Worm (Caenorhabditis elegans) whole organism, mixed stage, embryonic: Measurements from ENCODE around the gene K08E5.1.
A peak's percentile ranks its signal among the peaks of the same experiment; 100 is the strongest.

Source experiments
- M03D4.4 ChIP-seq: sonication (generic microtip); optimal IDR thresholded peaks from 2 replicates; lab custom pipeline; 2017; ENCODE audit warnings: mild to moderate bottlenecking, missing genetic modification characterization, missing compliant biosample characterization
- bed-3 ChIP-seq: fragments of 200-800 bp; sonication (Bioruptor generic); optimal IDR thresholded peaks from 3 replicates; lab custom pipeline; 2018; ENCODE audit warnings: mild to moderate bottlenecking, missing genetic modification characterization, moderate library complexity, missing compliant biosample characterization
- blmp-1 ChIP-seq: fragments of 150-350 bp; optimal IDR thresholded peaks from 2 replicates; lab custom pipeline; 2014; ENCODE audit warnings: missing biosample characterization, missing genetic modification characterization
- ceh-39 ChIP-seq: fragments of 150-350 bp; optimal IDR thresholded peaks from 2 replicates; lab custom pipeline; 2014; ENCODE audit warnings: missing biosample characterization, missing genetic modification characterization
- ceh-43 ChIP-seq: fragments of 200-800 bp; sonication (Bioruptor generic); optimal IDR thresholded peaks from 2 replicates; lab custom pipeline; 2018; ENCODE audit warnings: mild to moderate bottlenecking, missing genetic modification characterization, moderate library complexity, missing compliant biosample characterization
- ceh-83 ChIP-seq: fragments of 200-800 bp; sonication (Bioruptor generic); optimal IDR thresholded peaks from 2 replicates; lab custom pipeline; 2018; ENCODE audit warnings: mild to moderate bottlenecking, missing genetic modification characterization, missing compliant biosample characterization
- ces-1 ChIP-seq: fragments of 150-350 bp; optimal IDR thresholded peaks from 2 replicates; lab custom pipeline; 2014; ENCODE audit warnings: missing biosample characterization, missing genetic modification reagents, missing genetic modification characterization
- cnd-1 ChIP-seq: fragments of 200-800 bp; sonication (Bioruptor generic); optimal IDR thresholded peaks from 2 replicates; lab custom pipeline; 2018; ENCODE audit warnings: mild to moderate bottlenecking, missing genetic modification characterization, missing compliant biosample characterization
- drap-1 ChIP-seq: fragments of 200-800 bp; sonication (Bioruptor generic); optimal IDR thresholded peaks from 3 replicates; lab custom pipeline; 2018; ENCODE audit warnings: mild to moderate bottlenecking, missing genetic modification characterization, missing compliant biosample characterization
- elt-1 ChIP-seq: sonication (generic microtip); optimal IDR thresholded peaks from 2 replicates; lab custom pipeline; 2017; ENCODE audit warnings: missing genetic modification characterization, mild to moderate bottlenecking, missing compliant biosample characterization, antibody characterized with exemption, moderate library complexity, borderline replicate concordance; ENCODE audit not compliant: insufficient read depth
- elt-3 ChIP-seq: fragments of 150-350 bp; optimal IDR thresholded peaks from 2 replicates; lab custom pipeline; 2014; ENCODE audit warnings: missing biosample characterization, missing genetic modification characterization
- flh-1 ChIP-seq: fragments of 200-800 bp; sonication (Bioruptor generic); optimal IDR thresholded peaks from 2 replicates; lab custom pipeline; 2018; ENCODE audit warnings: mild to moderate bottlenecking, missing genetic modification characterization, moderate library complexity, missing compliant biosample characterization
- ham-2 ChIP-seq: fragments of 200-800 bp; sonication (Bioruptor generic); optimal IDR thresholded peaks from 2 replicates; lab custom pipeline; 2018; ENCODE audit warnings: mild to moderate bottlenecking, missing genetic modification characterization, missing compliant biosample characterization
- hlh-1 ChIP-seq: fragments of 150-350 bp; optimal IDR thresholded peaks from 2 replicates; lab custom pipeline; 2014; ENCODE audit warnings: missing biosample characterization, missing genetic modification reagents, missing genetic modification characterization
- lin-13 ChIP-seq: fragments of 150-350 bp; optimal IDR thresholded peaks from 2 replicates; lab custom pipeline; 2014; ENCODE audit warnings: missing biosample characterization, missing genetic modification characterization
- lin-32 ChIP-seq: fragments of 200-800 bp; sonication (Bioruptor generic); optimal IDR thresholded peaks from 2 replicates; lab custom pipeline; 2018; ENCODE audit warnings: mild to moderate bottlenecking, missing genetic modification characterization, missing compliant biosample characterization
- lsy-2 ChIP-seq: fragments of 150-350 bp; optimal IDR thresholded peaks from 2 replicates; lab custom pipeline; 2014; ENCODE audit warnings: missing biosample characterization, missing genetic modification characterization
- mab-5 ChIP-seq: fragments of 150-350 bp; optimal IDR thresholded peaks from 2 replicates; lab custom pipeline; 2014; ENCODE audit warnings: missing biosample characterization, missing genetic modification characterization
- mep-1 ChIP-seq: fragments of 150-350 bp; optimal IDR thresholded peaks from 2 replicates; lab custom pipeline; 2017; ENCODE audit warnings: missing biosample characterization, missing genetic modification reagents, missing genetic modification characterization, inconsistent platforms
- mls-2 ChIP-seq: sonication (generic microtip); optimal IDR thresholded peaks from 2 replicates; lab custom pipeline; 2016; ENCODE audit warnings: mild to moderate bottlenecking, missing genetic modification characterization, moderate library complexity, missing compliant biosample characterization
- nhr-12 ChIP-seq: fragments of 150-350 bp; optimal IDR thresholded peaks from 2 replicates; lab custom pipeline; 2014; ENCODE audit warnings: missing biosample characterization, missing genetic modification characterization
- nhr-2 ChIP-seq: fragments of 150-350 bp; optimal IDR thresholded peaks from 2 replicates; lab custom pipeline; 2014; ENCODE audit warnings: missing biosample characterization, missing genetic modification characterization
- nhr-237 ChIP-seq: fragments of 150-350 bp; optimal IDR thresholded peaks from 2 replicates; lab custom pipeline; 2014; ENCODE audit warnings: missing biosample characterization, missing genetic modification characterization
- nhr-28 ChIP-seq: fragments of 150-350 bp; optimal IDR thresholded peaks from 2 replicates; lab custom pipeline; 2014; ENCODE audit warnings: missing biosample characterization, missing genetic modification characterization
- nhr-76 ChIP-seq: sonication (generic microtip); optimal IDR thresholded peaks from 2 replicates; lab custom pipeline; 2017; ENCODE audit warnings: missing biosample characterization, missing genetic modification characterization
- pha-4 ChIP-seq: fragments of 150-350 bp; optimal IDR thresholded peaks from 2 replicates; lab custom pipeline; 2018; ENCODE audit warnings: missing biosample characterization, missing genetic modification reagents, missing genetic modification characterization
- sem-2 ChIP-seq: fragments of 200-800 bp; sonication (Bioruptor generic); optimal IDR thresholded peaks from 2 replicates; lab custom pipeline; 2018; ENCODE audit warnings: mild to moderate bottlenecking, missing genetic modification characterization, missing compliant biosample characterization
- snpc-4 ChIP-seq: fragments of 150-350 bp; optimal IDR thresholded peaks from 2 replicates; lab custom pipeline; 2014; ENCODE audit warnings: missing biosample characterization, missing genetic modification characterization
- sptf-1 ChIP-seq: sonication (generic microtip); optimal IDR thresholded peaks from 2 replicates; lab custom pipeline; 2017; ENCODE audit warnings: mild to moderate bottlenecking, missing genetic modification characterization, moderate library complexity, missing compliant biosample characterization
- tbx-8 ChIP-seq: fragments of 200-800 bp; sonication (Bioruptor generic); optimal IDR thresholded peaks from 2 replicates; lab custom pipeline; 2018; ENCODE audit warnings: mild to moderate bottlenecking, missing genetic modification characterization, moderate library complexity, missing compliant biosample characterization
- unc-120 ChIP-seq: sonication (generic microtip); optimal IDR thresholded peaks from 2 replicates; lab custom pipeline; 2017; ENCODE audit warnings: missing genetic modification characterization, missing compliant biosample characterization; ENCODE audit not compliant: poor library complexity, severe bottlenecking
- unc-39 ChIP-seq: fragments of 150-350 bp; optimal IDR thresholded peaks from 2 replicates; lab custom pipeline; 2014; ENCODE audit warnings: missing biosample characterization, missing genetic modification characterization
- unc-62 ChIP-seq: fragments of 150-350 bp; optimal IDR thresholded peaks from 2 replicates; lab custom pipeline; 2014; ENCODE audit warnings: missing biosample characterization, missing genetic modification reagents, missing genetic modification characterization
- zip-8 ChIP-seq: fragments of 150-350 bp; optimal IDR thresholded peaks from 2 replicates; lab custom pipeline; 2014; ENCODE audit warnings: missing biosample characterization, missing genetic modification characterization
- ztf-11 ChIP-seq: fragments of 150-350 bp; optimal IDR thresholded peaks from 2 replicates; lab custom pipeline; 2014; ENCODE audit warnings: missing biosample characterization, missing genetic modification characterization

The K08E5.1 gene

DNA sequence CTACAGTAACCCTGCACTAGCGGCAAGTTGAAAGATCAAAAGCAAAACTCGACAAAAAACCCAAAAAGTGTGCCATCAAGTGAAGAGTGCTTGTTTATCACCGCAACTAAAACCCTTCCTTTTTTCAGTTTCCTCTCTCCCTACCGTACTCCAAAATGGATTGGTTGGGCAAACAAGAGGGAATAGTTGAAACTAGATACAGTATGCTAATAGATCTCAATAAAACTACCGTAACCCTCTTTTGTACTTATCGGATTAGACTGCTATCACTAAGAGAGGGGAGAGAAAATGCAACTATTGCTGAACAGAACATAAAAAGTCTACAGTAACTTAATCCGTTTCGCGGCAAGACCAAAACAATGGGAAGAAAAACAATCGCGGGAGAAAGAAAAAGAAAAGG is 51.2 kb downstream of the K08E5.1 start:
- TF ChIP-seq elt-1 (tag; lab: Kevin White, UChicago) (no peak), zip-8 (tag; lab: Kevin White, UChicago) (no peak), sptf-1 (no peak), flh-1 (GFP tag; lab: Kevin White, UChicago) (no peak), sem-2 (GFP tag; lab: Kevin White, UChicago) (no peak), blmp-1 (no peak), hlh-1 (tag; lab: Kevin White, UChicago) (no peak), M03D4.4 (no peak), ham-2 (GFP tag; lab: Kevin White, UChicago) (no peak), bed-3 (no peak), lin-32 (no peak), drap-1 (GFP tag; lab: Kevin White, UChicago) (no peak), mep-1 (tag; lab: Kevin White, UChicago) (no peak), mab-5 (no peak), lsy-2 (no peak), ztf-11 (tag; lab: Kevin White, UChicago) (no peak), lin-13 (no peak), mls-2 (tag; lab: Kevin White, UChicago) (no peak), snpc-4 (no peak)

DNA sequence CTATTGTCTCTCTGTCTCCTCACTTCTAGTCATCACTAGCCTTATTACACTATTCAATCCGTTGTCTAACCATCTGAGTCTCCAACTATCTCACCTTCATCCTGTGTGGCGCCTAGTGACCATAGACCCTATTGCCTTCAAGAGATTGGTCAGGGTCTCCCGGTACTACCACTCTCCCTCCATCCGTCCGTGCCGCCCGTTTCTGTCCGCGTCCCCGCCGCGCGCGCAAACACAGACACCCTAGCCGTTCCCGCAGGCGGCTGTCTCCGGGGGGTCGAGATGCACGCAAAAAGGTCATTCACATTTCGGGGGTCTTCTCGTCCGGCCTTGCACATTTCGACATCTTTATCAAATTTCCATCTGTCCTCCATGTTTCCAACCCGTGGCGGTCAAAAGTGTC is 52.1 kb downstream of the K08E5.1 start:
- TF ChIP-seq nhr-28 (tag; lab: Kevin White, UChicago) (no peak), nhr-2 (tag; lab: Kevin White, UChicago) (peak; percentile 9), cnd-1 (tag; lab: Kevin White, UChicago) (peak; percentile 69), nhr-237 (no peak), flh-1 (GFP tag; lab: Kevin White, UChicago) (no peak), unc-39 (no peak), mab-5 (no peak), pha-4 (tag; lab: Kevin White, UChicago) (peak; percentile 58), nhr-76 (tag; lab: Kevin White, UChicago) (no peak), mls-2 (tag; lab: Kevin White, UChicago) (peak; percentile 58), ceh-39 (tag; lab: Kevin White, UChicago) (no peak), blmp-1 (no peak), lsy-2 (peak; percentile 21), ceh-43 (GFP tag; lab: Kevin White, UChicago) (no peak), tbx-8 (GFP tag; lab: Kevin White, UChicago) (no peak), ztf-11 (tag; lab: Kevin White, UChicago) (no peak), mep-1 (tag; lab: Kevin White, UChicago) (no peak), unc-120 (peak; percentile 56), lin-32 (no peak), snpc-4 (no peak), lin-13 (no peak), unc-62 (GFP tag; lab: Kevin White, UChicago) (peak; percentile 3), ham-2 (GFP tag; lab: Kevin White, UChicago) (peak; percentile 91), sem-2 (GFP tag; lab: Kevin White, UChicago) (no peak), drap-1 (GFP tag; lab: Kevin White, UChicago) (peak; percentile 28), sptf-1 (peak; percentile 79), elt-1 (tag; lab: Kevin White, UChicago) (no peak), ceh-83 (no peak), zip-8 (tag; lab: Kevin White, UChicago) (no peak), ces-1 (GFP tag; lab: Kevin White, UChicago) (no peak), nhr-12 (no peak), M03D4.4 (peak; percentile 59), elt-3 (tag; lab: Kevin White, UChicago) (no peak), bed-3 (peak; percentile 9), hlh-1 (tag; lab: Kevin White, UChicago) (no peak)
- TF ChIP-seq, all 35 proteins: peak for 12

DNA sequence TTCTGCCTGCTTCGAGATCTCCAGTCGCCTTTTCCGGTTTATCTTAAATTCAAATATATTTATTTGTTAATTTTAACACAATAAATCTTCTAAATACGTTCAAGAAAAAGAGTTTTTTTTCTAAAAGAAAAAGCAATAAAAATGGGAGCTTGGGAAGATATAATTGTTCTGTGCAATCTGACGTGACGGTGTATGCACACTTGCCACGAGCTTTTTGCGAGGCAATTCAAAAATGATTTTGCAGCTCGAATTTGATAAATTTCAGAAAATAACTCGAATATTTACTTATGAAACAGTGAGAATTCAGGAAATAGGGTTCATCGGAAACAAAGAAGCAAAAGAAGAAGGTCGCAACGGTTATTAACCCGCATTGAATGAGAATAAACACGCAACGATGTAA is 53.5 kb downstream of the K08E5.1 start:
- TF ChIP-seq lin-32, result peak; percentile 2
- no peak for TF ChIP-seq blmp-1
- no peak for TF ChIP-seq ceh-43 (GFP tag; lab: Kevin White, UChicago)
- TF ChIP-seq nhr-237, result no peak
- no peak for TF ChIP-seq hlh-1 (tag; lab: Kevin White, UChicago)
